Worm (Caenorhabditis elegans) whole organism, L4/young adult: ENCODE results near the gene F38A1.6.

Source experiments
- W03F9.2 ChIP-seq: fragments of 150-350 bp; optimal IDR thresholded peaks from 2 replicates; lab custom pipeline; 2014; ENCODE audit warnings: missing biosample characterization, missing genetic modification characterization
- dao-5 ChIP-seq: sonication (generic microtip); optimal IDR thresholded peaks from 2 replicates; lab custom pipeline; 2016; ENCODE audit warnings: missing genotype, missing genetic modification characterization, moderate library complexity, missing compliant biosample characterization

- TF ChIP-seq W03F9.2 (tag; lab: Kevin White, UChicago) (no peak), dao-5 (tag; lab: Kevin White, UChicago) (no peak)
Observed at ce11 chrIV:1256723-1257122, 5.1 kb downstream of the F38A1.6 start, which contains the start of gene clec-168.
